Fruit fly (Drosophila melanogaster) S2 (cell line): Measurements from ENCODE around the gene CG31810.

Source experiments
- CG8478 ChIP-seq: fragments of >200 bp; optimal IDR thresholded peaks from 2 replicates; lab custom pipeline; 2018
- CTCF ChIP-seq, 2 experiments: fragments of >200 bp; optimal IDR thresholded peaks; 2 replicates each; lab custom pipeline; 2018

dm6 chr2L:16837672-16838071, 14.5 kb downstream of the CG31810 start, which contains the start of the genes SclA and SclB:
- TF ChIP-seq CG8478 (no peak), CTCF (optimal IDR thresholded peaks at IDR 0.05; lab: Kevin White, UChicago) (no peak)
